Worm (Caenorhabditis elegans) whole organism, L3 larva: ENCODE measurements around the gene nlg-1.

Source experiments
- R02D3.7 ChIP-seq: fragments of 150-350 bp; optimal IDR thresholded peaks from 2 replicates; lab custom pipeline; 2014; ENCODE audit warnings: missing biosample characterization, missing genetic modification characterization
- ama-1 ChIP-seq: fragments of 150-350 bp; optimal IDR thresholded peaks from 2 replicates; lab custom pipeline; 2018
- ceh-16 ChIP-seq: sonication (generic microtip); optimal IDR thresholded peaks from 2 replicates; lab custom pipeline; 2017; ENCODE audit warnings: missing biosample characterization, missing genetic modification characterization
- ceh-28 ChIP-seq: fragments of 150-350 bp; optimal IDR thresholded peaks from 2 replicates; lab custom pipeline; 2014; ENCODE audit warnings: missing biosample characterization, missing genetic modification reagents, missing genetic modification characterization
- ceh-82 ChIP-seq: fragments of 150-350 bp; optimal IDR thresholded peaks from 2 replicates; lab custom pipeline; 2014; ENCODE audit warnings: missing biosample characterization, missing genetic modification characterization
- ceh-9 ChIP-seq: sonication (generic microtip); optimal IDR thresholded peaks from 2 replicates; lab custom pipeline; 2018; ENCODE audit warnings: missing biosample characterization, missing genetic modification characterization
- daf-12 ChIP-seq: fragments of 150-350 bp; optimal IDR thresholded peaks from 2 replicates; lab custom pipeline; 2014; ENCODE audit warnings: missing biosample characterization, missing genetic modification reagents, missing genetic modification characterization
- egl-27 ChIP-seq: sonication (generic microtip); optimal IDR thresholded peaks from 4 replicates; lab custom pipeline; 2017; ENCODE audit warnings: missing biosample characterization, missing genetic modification reagents, missing genetic modification characterization
- elt-1 ChIP-seq: fragments of 150-350 bp; optimal IDR thresholded peaks from 2 replicates; lab custom pipeline; 2014; ENCODE audit warnings: missing biosample characterization, missing genetic modification characterization
- elt-2 ChIP-seq: sonication (generic microtip); optimal IDR thresholded peaks from 2 replicates; lab custom pipeline; 2016; ENCODE audit warnings: missing genetic modification reagents, mild to moderate bottlenecking, missing genetic modification characterization, missing compliant biosample characterization
- eor-1 ChIP-seq, 2 experiments: fragments of 150-350 bp; optimal IDR thresholded peaks; 2 replicates each; lab custom pipeline; 2014 to 2018; ENCODE audit warnings: missing biosample characterization in 2 of 2, missing genetic modification characterization in 2 of 2
- fos-1 ChIP-seq: fragments of 150-350 bp; optimal IDR thresholded peaks from 2 replicates; lab custom pipeline; 2014; ENCODE audit warnings: missing biosample characterization, missing genetic modification characterization
- hmg-11 ChIP-seq: sonication (generic microtip); optimal IDR thresholded peaks from 2 replicates; lab custom pipeline; 2016; ENCODE audit warnings: missing genetic modification characterization, missing compliant biosample characterization
- lin-15B ChIP-seq: fragments of 150-350 bp; optimal IDR thresholded peaks from 2 replicates; lab custom pipeline; 2014; ENCODE audit warnings: missing biosample characterization, missing genetic modification characterization
- lin-39 ChIP-seq: fragments of 150-350 bp; optimal IDR thresholded peaks from 2 replicates; lab custom pipeline; 2018; ENCODE audit warnings: missing biosample characterization, missing genetic modification reagents, missing genetic modification characterization
- nfya-1 ChIP-seq: sonication (generic microtip); optimal IDR thresholded peaks from 2 replicates; lab custom pipeline; 2017; ENCODE audit warnings: missing genetic modification characterization, mild to moderate bottlenecking, missing compliant biosample characterization, antibody characterized with exemption, moderate library complexity; ENCODE audit not compliant: insufficient read depth
- nhr-11 ChIP-seq: fragments of 150-350 bp; optimal IDR thresholded peaks from 2 replicates; lab custom pipeline; 2014; ENCODE audit warnings: missing biosample characterization, missing genetic modification characterization
- nhr-12 ChIP-seq: fragments of 150-350 bp; optimal IDR thresholded peaks from 2 replicates; lab custom pipeline; 2014; ENCODE audit warnings: missing biosample characterization, missing genetic modification characterization
- nhr-23 ChIP-seq: fragments of 150-350 bp; optimal IDR thresholded peaks from 2 replicates; lab custom pipeline; 2014; ENCODE audit warnings: missing biosample characterization, missing genetic modification reagents, missing genetic modification characterization
- nhr-25 ChIP-seq: sonication (generic microtip); optimal IDR thresholded peaks from 2 replicates; lab custom pipeline; 2017; ENCODE audit warnings: missing biosample characterization, missing genetic modification characterization
- nhr-28 ChIP-seq: fragments of 150-350 bp; optimal IDR thresholded peaks from 2 replicates; lab custom pipeline; 2014; ENCODE audit warnings: missing biosample characterization, missing genetic modification characterization
- nhr-43 ChIP-seq: sonication (generic microtip); optimal IDR thresholded peaks from 2 replicates; lab custom pipeline; 2016; ENCODE audit warnings: mild to moderate bottlenecking, missing genetic modification characterization, missing compliant biosample characterization; ENCODE audit not compliant: poor library complexity, severe bottlenecking
- nhr-67 ChIP-seq: fragments of 150-350 bp; optimal IDR thresholded peaks from 2 replicates; lab custom pipeline; 2014; ENCODE audit warnings: missing biosample characterization, missing genetic modification characterization
- nhr-76 ChIP-seq: fragments of 150-350 bp; sonication (generic microtip); optimal IDR thresholded peaks from 5 replicates; lab custom pipeline; 2014; ENCODE audit warnings: missing biosample characterization, missing genetic modification characterization
- nhr-77 ChIP-seq: fragments of 150-350 bp; optimal IDR thresholded peaks from 2 replicates; lab custom pipeline; 2014; ENCODE audit warnings: missing biosample characterization, missing genetic modification characterization
- pha-4 ChIP-seq: fragments of 150-350 bp; optimal IDR thresholded peaks from 2 replicates; lab custom pipeline; 2014; ENCODE audit warnings: missing biosample characterization, missing genetic modification reagents, missing genetic modification characterization
- pqm-1 ChIP-seq: fragments of 150-350 bp; optimal IDR thresholded peaks from 2 replicates; lab custom pipeline; 2017; ENCODE audit warnings: missing biosample characterization, missing genetic modification characterization, inconsistent platforms
- skn-1 ChIP-seq: fragments of 150-350 bp; optimal IDR thresholded peaks from 2 replicates; lab custom pipeline; 2014; ENCODE audit warnings: missing biosample characterization, missing genetic modification characterization
- snpc-4 ChIP-seq: fragments of 150-350 bp; optimal IDR thresholded peaks from 2 replicates; lab custom pipeline; 2014; ENCODE audit warnings: missing biosample characterization, missing genetic modification characterization
- zag-1 ChIP-seq: fragments of 150-350 bp; optimal IDR thresholded peaks from 2 replicates; lab custom pipeline; 2014; ENCODE audit warnings: missing biosample characterization, missing genetic modification characterization
- ztf-11 ChIP-seq: fragments of 150-350 bp; optimal IDR thresholded peaks from 2 replicates; lab custom pipeline; 2014; ENCODE audit warnings: missing biosample characterization, missing genetic modification characterization

Gene nlg-1

DNA sequence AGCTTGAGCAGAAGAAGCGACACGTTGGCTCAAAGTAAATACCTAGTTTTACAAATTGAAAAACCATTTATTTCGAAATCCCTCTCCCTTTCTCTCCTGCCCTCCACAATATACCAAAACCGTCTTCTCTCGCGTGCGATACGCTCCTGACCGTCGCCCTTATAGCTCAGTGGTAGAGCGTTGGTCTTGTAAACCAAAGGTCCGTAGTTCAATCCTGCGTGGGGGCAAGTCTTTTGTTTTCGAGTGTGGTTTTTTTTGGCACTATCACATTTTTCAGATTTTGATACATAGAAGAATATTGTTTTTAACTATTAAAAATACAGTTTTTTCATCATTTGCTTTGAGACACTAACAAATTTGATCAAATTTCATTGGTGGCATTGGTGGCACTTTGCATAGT lies 22.6 kb upstream of the nlg-1 start:
- TF ChIP-seq pha-4 (tag; lab: Kevin White, UChicago) (peak; percentile 38), R02D3.7 (tag; lab: Kevin White, UChicago) (no peak)

ce11 chrX:13650799-13651198 lies 19.8 kb upstream of the nlg-1 start, which contains the start of gene C40C9.4:
Gene C40C9.4 (plus strand): TSS chrX:13651099.
- TF ChIP-seq elt-1 (tag; lab: Kevin White, UChicago) (no peak), elt-2 (no peak), nhr-25 (tag; lab: Kevin White, UChicago) (no peak), nhr-77 (tag; lab: Kevin White, UChicago) (no peak), ztf-11 (no peak), pqm-1 (no peak), ama-1 (lab: Kevin White, UChicago) (no peak), eor-1 (tag; optimal IDR thresholded peaks at IDR 0.05; lab: Kevin White, UChicago) (no peak), ceh-16 (no peak), lin-15B (tag; lab: Kevin White, UChicago) (no peak), nhr-43 (tag; lab: Kevin White, UChicago) (no peak)

ce11 chrX:13647305-13647704 lies 16.3 kb upstream of the nlg-1 start, which contains the start of gene C40C9.3:
Gene C40C9.3 (plus strand): TSS chrX:13647605.
- TF ChIP-seq nhr-28 = no peak
- TF ChIP-seq ama-1 (lab: Kevin White, UChicago) = no peak
- no peak for TF ChIP-seq snpc-4 (tag; lab: Kevin White, UChicago)
- no peak for TF ChIP-seq egl-27 (tag; lab: Kevin White, UChicago)
- TF ChIP-seq zag-1 (tag; lab: Kevin White, UChicago) = no peak
- no peak for TF ChIP-seq hmg-11 (tag; lab: Kevin White, UChicago)
- no peak for TF ChIP-seq nhr-25 (tag; lab: Kevin White, UChicago)
- no peak for TF ChIP-seq lin-39 (tag; lab: Kevin White, UChicago)
- no peak for TF ChIP-seq pha-4 (tag; lab: Kevin White, UChicago)
- TF ChIP-seq daf-12 (tag; lab: Kevin White, UChicago) = no peak
- TF ChIP-seq, all 47 proteins: peak for 0

- TF ChIP-seq nhr-11 (tag; lab: Kevin White, UChicago) (no peak), nhr-12 (tag; lab: Kevin White, UChicago) (no peak), fos-1 (no peak), lin-39 (tag; lab: Kevin White, UChicago) (peak; percentile 29), nhr-76 (no peak), zag-1 (tag; lab: Kevin White, UChicago) (no peak)
These were observed 15.8 kb upstream of the nlg-1 start, which contains the start of gene acr-9 for ce11 chrX:13646798-13647197. Gene acr-9 (minus strand): TSS chrX:13646898.

DNA sequence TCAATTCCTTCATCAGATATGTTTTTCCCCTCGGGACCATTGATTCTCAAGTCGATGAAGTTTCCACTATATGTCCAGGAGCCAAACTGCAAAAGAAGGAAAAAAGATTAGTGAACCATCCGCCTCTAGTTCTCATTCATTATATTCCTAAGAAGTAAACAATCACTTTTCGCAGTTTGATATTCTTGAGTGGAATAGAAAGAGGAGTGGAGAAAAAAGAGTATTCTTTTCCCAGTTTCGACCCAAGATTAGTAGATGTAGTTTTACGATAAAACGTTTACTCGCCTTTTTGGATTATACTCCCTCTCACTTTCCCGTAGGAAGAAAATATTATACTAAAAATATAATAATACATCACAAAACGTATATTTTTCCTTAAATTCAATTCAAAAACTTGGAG lies 13.9 kb upstream of the nlg-1 start:
- TF ChIP-seq elt-2 (no peak), ceh-82 (tag; lab: Kevin White, UChicago) (no peak), nhr-67 (no peak), ceh-9 (no peak), elt-1 (tag; lab: Kevin White, UChicago) (peak; percentile 58), nhr-11 (tag; lab: Kevin White, UChicago) (no peak), skn-1 (tag; lab: Kevin White, UChicago) (no peak)

DNA sequence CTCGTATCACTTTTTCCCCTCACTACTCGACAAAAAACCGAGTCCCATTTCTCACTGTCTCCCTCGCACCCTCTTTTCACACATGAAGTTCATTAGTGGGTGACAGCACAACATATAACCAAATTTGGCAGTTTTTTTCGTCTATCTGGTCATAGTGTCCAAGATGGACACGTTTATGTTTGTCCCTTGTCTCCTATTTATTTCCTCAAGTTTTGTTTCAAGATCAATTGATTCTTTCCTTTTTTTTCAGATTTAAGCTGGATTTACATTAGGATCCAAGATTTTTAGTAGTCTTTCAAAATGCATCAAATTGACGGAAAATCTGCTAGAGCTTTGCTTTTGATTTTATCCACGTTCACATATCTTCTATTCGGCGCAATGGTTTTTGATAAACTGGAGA lies 8.6 kb upstream of the nlg-1 start, which contains the start of gene twk-20:
Gene twk-20 (plus strand): TSS at position 301 of the 400 bp plus-strand sequence.
- TF ChIP-seq nhr-77 (tag; lab: Kevin White, UChicago) (no peak), ceh-28 (tag; lab: Kevin White, UChicago) (no peak), nhr-23 (tag; lab: Kevin White, UChicago) (no peak), nfya-1 (tag; lab: Kevin White, UChicago) (no peak), elt-2 (no peak)
